Fruit fly (Drosophila melanogaster) whole organism, embryonic: ENCODE data around the gene CG10750.
A peak's percentile ranks its signal among the peaks of the same experiment; 100 is the strongest.

ENCODE experiments used
- ATbp ChIP-seq: fragments of 200-800 bp; sonication (Bioruptor generic); optimal IDR thresholded peaks from 2 replicates; lab custom pipeline; 2017; ENCODE audit warnings: missing biosample characterization, mild to moderate bottlenecking, missing genetic modification characterization, missing genetic modification reagents
- Blimp-1 ChIP-seq: fragments of 200-800 bp; sonication (Bioruptor generic); optimal IDR thresholded peaks from 3 replicates; lab custom pipeline; 2018; ENCODE audit warnings: missing biosample characterization, missing genetic modification characterization, mild to moderate bottlenecking, moderate library complexity, missing genetic modification reagents
- CG10431 ChIP-seq: fragments of 200-800 bp; sonication (Bioruptor generic); optimal IDR thresholded peaks from 3 replicates; lab custom pipeline; 2018; ENCODE audit warnings: missing biosample characterization, mild to moderate bottlenecking, missing genetic modification characterization
- CG11504 ChIP-seq: fragments of 200-800 bp; sonication (Bioruptor generic); optimal IDR thresholded peaks from 3 replicates; lab custom pipeline; 2019; ENCODE audit warnings: missing biosample characterization, mild to moderate bottlenecking, missing genetic modification characterization, moderate library complexity
- CG13775 ChIP-seq: fragments of 200-800 bp; sonication (Bioruptor generic); optimal IDR thresholded peaks from 3 replicates; lab custom pipeline; 2017; ENCODE audit warnings: missing biosample characterization, mild to moderate bottlenecking, missing genetic modification characterization
- CG14860 ChIP-seq: fragments of 200-800 bp; sonication (Bioruptor generic); IDR thresholded peaks from 3 replicates; pipeline ENCODE4 v1.3.6; 2022; ENCODE audit warnings: missing biosample characterization, missing genetic modification characterization; ENCODE audit not compliant: partially characterized antibody
- CG17361 ChIP-seq: fragments of 200-800 bp; sonication (Bioruptor generic); IDR thresholded peaks from 3 replicates; pipeline ENCODE4 v1.3.6; 2022; ENCODE audit warnings: missing biosample characterization, missing genetic modification characterization
- CG30403 ChIP-seq: fragments of 200-800 bp; sonication (Bioruptor generic); optimal IDR thresholded peaks from 3 replicates; lab custom pipeline; 2016; ENCODE audit warnings: missing biosample characterization, missing genetic modification characterization
- CG30431 ChIP-seq: fragments of 200-800 bp; sonication (Bioruptor generic); optimal IDR thresholded peaks from 2 replicates; lab custom pipeline; 2017; ENCODE audit warnings: missing biosample characterization, missing genetic modification characterization
- CG3838 ChIP-seq: fragments of 200-800 bp; sonication (Bioruptor generic); optimal IDR thresholded peaks from 3 replicates; lab custom pipeline; 2016; ENCODE audit warnings: missing biosample characterization, missing genetic modification characterization
- CG3847 ChIP-seq: fragments of 200-800 bp; sonication (Bioruptor generic); IDR thresholded peaks from 2 replicates; pipeline ENCODE4 v1.3.6; 2022; ENCODE audit warnings: missing biosample characterization, missing genetic modification characterization
- CG4730 ChIP-seq: fragments of 200-800 bp; sonication (Bioruptor generic); IDR thresholded peaks from 2 replicates; pipeline ENCODE4 v1.3.6; 2022; ENCODE audit warnings: missing biosample characterization, missing genetic modification characterization
- CG4854 ChIP-seq: fragments of 200-800 bp; sonication (Bioruptor generic); optimal IDR thresholded peaks from 2 replicates; lab custom pipeline; 2016; ENCODE audit warnings: missing biosample characterization, missing genetic modification characterization, inconsistent platforms
- CG6272 ChIP-seq: fragments of 200-800 bp; sonication (Bioruptor generic); IDR thresholded peaks from 2 replicates; pipeline ENCODE4 v1.3.6; 2022; ENCODE audit warnings: missing biosample characterization, missing genetic modification characterization
- CG7357 ChIP-seq: fragments of 200-800 bp; sonication (Bioruptor generic); IDR thresholded peaks from 3 replicates; pipeline ENCODE4 v1.3.6; 2022; ENCODE audit warnings: missing biosample characterization, missing genetic modification characterization
- CG7372 ChIP-seq: fragments of 200-800 bp; sonication (Bioruptor generic); IDR thresholded peaks from 2 replicates; pipeline ENCODE4 v1.3.6; 2022; ENCODE audit warnings: missing biosample characterization, missing genetic modification characterization
- CG7839 ChIP-seq: fragments of 200-800 bp; sonication (Bioruptor generic); optimal IDR thresholded peaks from 3 replicates; lab custom pipeline; 2018; ENCODE audit warnings: missing biosample characterization, mild to moderate bottlenecking, missing genetic modification characterization, moderate library complexity
- CG8478 ChIP-seq: fragments of >200 bp; optimal IDR thresholded peaks from 2 replicates; lab custom pipeline; 2018
- CG9817 ChIP-seq: fragments of 200-800 bp; sonication (Bioruptor generic); optimal IDR thresholded peaks from 2 replicates; lab custom pipeline; 2018; ENCODE audit warnings: missing biosample characterization, mild to moderate bottlenecking, missing genetic modification characterization, moderate library complexity
- CG9932 ChIP-seq: fragments of 200-800 bp; sonication (Bioruptor generic); IDR thresholded peaks from 2 replicates; pipeline ENCODE4 v1.3.6; 2022; ENCODE audit warnings: missing biosample characterization, missing genetic modification characterization
- Dbx ChIP-seq: fragments of 200-800 bp; sonication (Bioruptor generic); IDR thresholded peaks from 3 replicates; pipeline ENCODE4 v1.3.6; 2022; ENCODE audit warnings: missing biosample characterization, missing genetic modification characterization
- Dfd ChIP-seq, 2 experiments: fragments of >200 bp; optimal IDR thresholded peaks; 2 replicates each; lab custom pipeline; 2017; ENCODE audit warnings: missing biosample characterization in 2 of 2, missing genetic modification characterization in 2 of 2
- Elba2 ChIP-seq: fragments of 200-800 bp; sonication (Bioruptor generic); optimal IDR thresholded peaks from 3 replicates; lab custom pipeline; 2016; ENCODE audit warnings: missing biosample characterization, missing genetic modification characterization
- GATAe ChIP-seq: fragments of 200-800 bp; sonication (Bioruptor generic); conservative IDR thresholded peaks from 2 replicates; pipeline ENCODE4 v1.3.6; 2022; ENCODE audit warnings: missing biosample characterization, missing genetic modification characterization
- Hr51 ChIP-seq, 2 experiments: fragments of 200-800 bp; sonication (Bioruptor generic); optimal IDR thresholded peaks; 2 replicates in 1 of 2; 3 replicates in 1 of 2; lab custom pipeline; 2016 to 2018; ENCODE audit warnings: missing biosample characterization in 2 of 2, missing genetic modification characterization in 2 of 2, mild to moderate bottlenecking in 1 of 2, moderate library complexity in 1 of 2
- Med ChIP-seq: fragments of 200-800 bp; sonication (Bioruptor generic); peaks from one replicate; lab custom pipeline; 2016; ENCODE audit warnings: missing biosample characterization, missing genetic modification characterization, mild to moderate bottlenecking, inconsistent platforms, moderate library complexity
- Opbp ChIP-seq: fragments of 200-800 bp; sonication (Bioruptor generic); IDR thresholded peaks from 3 replicates; pipeline ENCODE4 v1.3.6; 2022; ENCODE audit warnings: missing biosample characterization, missing genetic modification characterization; ENCODE audit not compliant: partially characterized antibody
- Optix ChIP-seq: fragments of 200-800 bp; sonication (Bioruptor generic); IDR thresholded peaks from 3 replicates; pipeline ENCODE4 v1.3.6; 2022; ENCODE audit warnings: missing biosample characterization, missing genetic modification characterization
- Pdp1 ChIP-seq, 2 experiments: fragments of 200-800 bp; sonication (Bioruptor generic); optimal IDR thresholded peaks; 3 replicates each; lab custom pipeline; 2016; ENCODE audit warnings: missing biosample characterization in 2 of 2, missing genetic modification characterization in 2 of 2, mild to moderate bottlenecking in 1 of 2, moderate library complexity in 1 of 2
- Sox102F ChIP-seq: fragments of 200-800 bp; sonication (Bioruptor generic); optimal IDR thresholded peaks from 2 replicates; lab custom pipeline; 2018; ENCODE audit warnings: missing biosample characterization, mild to moderate bottlenecking, missing genetic modification characterization, moderate library complexity
- Ssrp ChIP-seq: fragments of 200-800 bp; sonication (Bioruptor generic); optimal IDR thresholded peaks from 2 replicates; lab custom pipeline; 2018; ENCODE audit warnings: missing biosample characterization, mild to moderate bottlenecking, missing genetic modification characterization, moderate library complexity
- Xrp1 ChIP-seq: fragments of 200-800 bp; sonication (Bioruptor generic); IDR thresholded peaks from 2 replicates; pipeline ENCODE4 v1.3.6; 2022; ENCODE audit warnings: missing biosample characterization, missing genetic modification characterization
- bcd ChIP-seq: fragments of 200-800 bp; sonication (Bioruptor generic); optimal IDR thresholded peaks from 2 replicates; lab custom pipeline; 2017; ENCODE audit warnings: missing biosample characterization, mild to moderate bottlenecking, missing genetic modification characterization
- dan ChIP-seq: fragments of 200-800 bp; sonication (Bioruptor generic); IDR thresholded peaks from 2 replicates; pipeline ENCODE4 v1.3.6; 2022; ENCODE audit warnings: missing biosample characterization, missing genetic modification characterization
- disco-r ChIP-seq: fragments of 200-800 bp; sonication (Bioruptor generic); optimal IDR thresholded peaks from 2 replicates; lab custom pipeline; 2016; ENCODE audit warnings: missing biosample characterization, missing genetic modification characterization
- dm ChIP-seq: fragments of 200-800 bp; sonication (Bioruptor generic); optimal IDR thresholded peaks from 3 replicates; lab custom pipeline; 2016; ENCODE audit warnings: missing biosample characterization, missing genetic modification characterization
- dysf ChIP-seq: fragments of 200-800 bp; sonication (Bioruptor generic); IDR thresholded peaks from 3 replicates; pipeline ENCODE4 v1.3.6; 2022; ENCODE audit warnings: missing biosample characterization, missing genetic modification characterization
- fd64A ChIP-seq: fragments of 200-800 bp; sonication (Bioruptor generic); optimal IDR thresholded peaks from 3 replicates; lab custom pipeline; 2018; ENCODE audit warnings: missing biosample characterization, mild to moderate bottlenecking, missing genetic modification characterization
- ftz-f1 ChIP-seq: fragments of 200-800 bp; sonication (Bioruptor generic); optimal IDR thresholded peaks from 2 replicates; lab custom pipeline; 2016; ENCODE audit warnings: missing biosample characterization, missing genetic modification characterization
- gro ChIP-seq: fragments of 200-800 bp; sonication (Bioruptor generic); optimal IDR thresholded peaks from 2 replicates; lab custom pipeline; 2016; ENCODE audit warnings: missing biosample characterization, missing genetic modification characterization
- h ChIP-seq: fragments of >200 bp; optimal IDR thresholded peaks from 2 replicates; lab custom pipeline; 2017
- hb ChIP-seq: fragments of 200-800 bp; sonication (Bioruptor generic); IDR thresholded peaks from 3 replicates; pipeline ENCODE4 v1.3.6; 2022; ENCODE audit warnings: missing biosample characterization, missing genetic modification characterization; ENCODE audit not compliant: partially characterized antibody
- insv ChIP-seq, 2 experiments: fragments of 200-800 bp; sonication (Bioruptor generic); optimal IDR thresholded peaks; 3 replicates each; lab custom pipeline; 2016 to 2018; ENCODE audit warnings: missing biosample characterization in 2 of 2, missing genetic modification characterization in 2 of 2
- lab ChIP-seq: fragments of 200-800 bp; sonication (Bioruptor generic); optimal IDR thresholded peaks from 3 replicates; lab custom pipeline; 2017; ENCODE audit warnings: missing biosample characterization, missing genetic modification characterization, mild to moderate bottlenecking, moderate library complexity, missing genetic modification reagents
- lola ChIP-seq, 3 experiments: fragments of >200 bp in 2 of 3; fragments of 200-800 bp in 1 of 3; sonication (Bioruptor generic) in 1 of 3; optimal IDR thresholded peaks; 2 replicates each; lab custom pipeline; 2017 to 2019; ENCODE audit warnings: missing biosample characterization in 3 of 3, missing genetic modification characterization in 3 of 3, mild to moderate bottlenecking in 1 of 3, moderate library complexity in 1 of 3
- pnt ChIP-seq: fragments of 200-800 bp; sonication (Bioruptor generic); optimal IDR thresholded peaks from 3 replicates; lab custom pipeline; 2016; ENCODE audit warnings: missing biosample characterization, missing genetic modification characterization
- slbo ChIP-seq: fragments of 200-800 bp; sonication (Bioruptor generic); IDR thresholded peaks from 2 replicates; pipeline ENCODE4 v1.3.6; 2022; ENCODE audit warnings: missing biosample characterization, missing genetic modification characterization
- sna ChIP-seq: fragments of 200-800 bp; sonication (Bioruptor generic); IDR thresholded peaks from 2 replicates; pipeline ENCODE4 v1.3.6; 2022; ENCODE audit warnings: missing biosample characterization, missing genetic modification characterization; ENCODE audit not compliant: partially characterized antibody
- so ChIP-seq: fragments of 200-800 bp; sonication (Bioruptor generic); IDR thresholded peaks from 3 replicates; pipeline ENCODE4 v1.3.6; 2022; ENCODE audit warnings: missing biosample characterization, missing genetic modification characterization
- stwl ChIP-seq: fragments of 200-800 bp; sonication (Bioruptor generic); optimal IDR thresholded peaks from 3 replicates; lab custom pipeline; 2018; ENCODE audit warnings: missing biosample characterization, mild to moderate bottlenecking, missing genetic modification characterization, moderate library complexity
- vnd ChIP-seq: fragments of 200-800 bp; sonication (Bioruptor generic); IDR thresholded peaks from 3 replicates; pipeline ENCODE4 v1.3.6; 2022; ENCODE audit warnings: missing biosample characterization, missing genetic modification characterization; ENCODE audit not compliant: partially characterized antibody
- zf30C ChIP-seq: fragments of 200-800 bp; sonication (Bioruptor generic); optimal IDR thresholded peaks from 3 replicates; lab custom pipeline; 2018; ENCODE audit warnings: missing biosample characterization, mild to moderate bottlenecking, missing genetic modification characterization

Gene CG10750

dm6 chr2L:19317778-19318177 is 17.7 kb downstream of the CG10750 start (continued):
- TF ChIP-seq gro (GFP tag; lab: Kevin White, UChicago) (no peak), GATAe (GFP tag; lab: Robert Waterston, UW) (no peak), Elba2 (GFP tag; lab: Kevin White, UChicago) (no peak), CG10431 (no peak), lab (GFP tag; lab: Kevin White, UChicago) (no peak), Med (peak; percentile 61), bcd (GFP tag; lab: Kevin White, UChicago) (no peak), Hr51 (GFP tag; optimal IDR thresholded peaks at IDR 0.05; lab: Kevin White, UChicago) (no peak), CG3847 (GFP tag; lab: Robert Waterston, UW) (no peak), Optix (GFP tag; lab: Robert Waterston, UW) (no peak), Ssrp (tag; lab: Kevin White, UChicago) (peak; percentile 12), ftz-f1 (GFP tag; lab: Kevin White, UChicago) (no peak), hb (GFP tag; lab: Robert Waterston, UW) (no peak), CG11504 (tag; lab: Kevin White, UChicago) (peak; percentile 19), Blimp-1 (GFP tag; lab: Kevin White, UChicago) (peak; percentile 23), CG8478 (lab: Kevin White, UChicago) (no peak), stwl (no peak), CG9932 (GFP tag; lab: Robert Waterston, UW) (no peak), slbo (no peak), CG9817 (tag; lab: Kevin White, UChicago) (no peak), CG17361 (GFP tag; lab: Robert Waterston, UW) (0 out of 3 replicates have a peak, but pooled peaks have one; percentile 21), ATbp (GFP tag; lab: Kevin White, UChicago) (no peak), Dbx (GFP tag; lab: Robert Waterston, UW) (no peak), CG4854 (GFP tag; lab: Kevin White, UChicago) (no peak), CG13775 (GFP tag; lab: Kevin White, UChicago) (peak; percentile 17), dan (GFP tag; lab: Robert Waterston, UW) (no peak), CG7839 (no peak), Xrp1 (GFP tag; lab: Robert Waterston, UW) (no peak), CG30431 (GFP tag; lab: Kevin White, UChicago) (no peak), insv (GFP tag; optimal IDR thresholded peaks at IDR 0.05; lab: Kevin White, UChicago) (no peak), Opbp (GFP tag; lab: Robert Waterston, UW) (no peak), lola (GFP tag; optimal IDR thresholded peaks at IDR 0.05; lab: Kevin White, UChicago) (no peak), CG4730 (GFP tag; lab: Robert Waterston, UW) (no peak), CG30403 (no peak), CG7372 (GFP tag; lab: Robert Waterston, UW) (no peak), disco-r (GFP tag; lab: Kevin White, UChicago) (no peak), CG7357 (GFP tag; lab: Robert Waterston, UW) (no peak), vnd (GFP tag; lab: Robert Waterston, UW) (no peak), Pdp1 (GFP tag; optimal IDR thresholded peaks at IDR 0.05; lab: Kevin White, UChicago) (no peak), sna (GFP tag; lab: Robert Waterston, UW) (no peak), CG3838 (GFP tag; lab: Kevin White, UChicago) (no peak), dm (GFP tag; lab: Kevin White, UChicago) (no peak), fd64A (no peak), zf30C (GFP tag; lab: Kevin White, UChicago) (no peak), CG6272 (no peak), so (GFP tag; lab: Robert Waterston, UW) (no peak), dysf (GFP tag; lab: Robert Waterston, UW) (no peak), CG14860 (GFP tag; lab: Robert Waterston, UW) (no peak), h (lab: Kevin White, UChicago) (no peak), Dfd (GFP tag; optimal IDR thresholded peaks at IDR 0.05; lab: Kevin White, UChicago) (no peak), pnt (GFP tag; lab: Kevin White, UChicago) (no peak), Sox102F (GFP tag; lab: Kevin White, UChicago) (peak; percentile 36)
